Worm (Caenorhabditis elegans) whole organism, early embryonic: ENCODE data around the gene F28A10.5.

Experiments
- B0310.2 ChIP-seq: sonication (generic microtip); optimal IDR thresholded peaks from 2 replicates; lab custom pipeline; 2016; ENCODE audit warnings: mild to moderate bottlenecking, missing genetic modification characterization, missing compliant biosample characterization
- F13C5.2 ChIP-seq: sonication (generic microtip); optimal IDR thresholded peaks from 2 replicates; lab custom pipeline; 2017; ENCODE audit warnings: mild to moderate bottlenecking, missing genetic modification characterization, inconsistent platforms, missing compliant biosample characterization
- aly-1 ChIP-seq: sonication (generic microtip); optimal IDR thresholded peaks from 2 replicates; lab custom pipeline; 2016; ENCODE audit warnings: missing genetic modification characterization, missing compliant biosample characterization
- ama-1 ChIP-seq: fragments of 150-350 bp; optimal IDR thresholded peaks from 2 replicates; lab custom pipeline; 2014
- ceh-13 ChIP-seq: fragments of 200-800 bp; sonication (Bioruptor generic); optimal IDR thresholded peaks from 2 replicates; lab custom pipeline; 2018; ENCODE audit warnings: mild to moderate bottlenecking, missing genetic modification characterization, missing compliant biosample characterization
- ceh-36 ChIP-seq: sonication (generic microtip); optimal IDR thresholded peaks from 2 replicates; lab custom pipeline; 2016; ENCODE audit warnings: missing genetic modification characterization, inconsistent platforms, missing compliant biosample characterization
- ets-7 ChIP-seq: sonication (generic microtip); optimal IDR thresholded peaks from 2 replicates; lab custom pipeline; 2016; ENCODE audit warnings: missing genotype, missing genetic modification characterization, missing compliant biosample characterization
- flt-1 ChIP-seq: fragments of 200-800 bp; sonication (Bioruptor generic); IDR thresholded peaks from 2 replicates; pipeline ENCODE4 v1.3.6; 2022; ENCODE audit warnings: missing genetic modification characterization, missing compliant biosample characterization
- hmbx-1 ChIP-seq: sonication (generic microtip); optimal IDR thresholded peaks from 2 replicates; lab custom pipeline; 2016; ENCODE audit warnings: mild to moderate bottlenecking, missing genetic modification characterization, missing compliant biosample characterization
- hmg-4 ChIP-seq: fragments of 200-800 bp; sonication (Bioruptor generic); optimal IDR thresholded peaks from 2 replicates; lab custom pipeline; 2018; ENCODE audit warnings: mild to moderate bottlenecking, missing genetic modification characterization, missing compliant biosample characterization
- hnd-1 ChIP-seq: sonication (generic microtip); optimal IDR thresholded peaks from 2 replicates; lab custom pipeline; 2016; ENCODE audit warnings: missing genetic modification characterization, missing compliant biosample characterization
- pes-1 ChIP-seq: fragments of 200-800 bp; sonication (Bioruptor generic); IDR thresholded peaks from 2 replicates; pipeline ENCODE4 v1.3.6; 2022; ENCODE audit warnings: missing genetic modification reagents, missing genetic modification characterization, missing compliant biosample characterization
- scrt-1 ChIP-seq: fragments of 200-800 bp; sonication (Bioruptor generic); IDR thresholded peaks from 2 replicates; pipeline ENCODE4 v1.3.6; 2022; ENCODE audit warnings: missing genetic modification characterization, missing compliant biosample characterization
- sea-1 ChIP-seq: fragments of 200-800 bp; sonication (Bioruptor generic); conservative IDR thresholded peaks from 2 replicates; pipeline ENCODE4 v1.3.6; 2022; ENCODE audit warnings: missing genetic modification characterization, missing compliant biosample characterization
- tbx-11 ChIP-seq: fragments of 200-800 bp; sonication (Bioruptor generic); IDR thresholded peaks from 2 replicates; pipeline ENCODE4 v1.3.6; 2022; ENCODE audit warnings: missing genetic modification characterization, missing compliant biosample characterization
- tbx-37 ChIP-seq: fragments of 200-800 bp; sonication (Bioruptor generic); conservative IDR thresholded peaks from 2 replicates; pipeline ENCODE4 v1.3.6; 2022; ENCODE audit warnings: missing genetic modification reagents, missing genetic modification characterization, missing compliant biosample characterization
- tra-4 ChIP-seq: sonication (generic microtip); optimal IDR thresholded peaks from 2 replicates; lab custom pipeline; 2017; ENCODE audit warnings: missing genetic modification characterization, missing compliant biosample characterization

F28A10.5 gene

DNA sequence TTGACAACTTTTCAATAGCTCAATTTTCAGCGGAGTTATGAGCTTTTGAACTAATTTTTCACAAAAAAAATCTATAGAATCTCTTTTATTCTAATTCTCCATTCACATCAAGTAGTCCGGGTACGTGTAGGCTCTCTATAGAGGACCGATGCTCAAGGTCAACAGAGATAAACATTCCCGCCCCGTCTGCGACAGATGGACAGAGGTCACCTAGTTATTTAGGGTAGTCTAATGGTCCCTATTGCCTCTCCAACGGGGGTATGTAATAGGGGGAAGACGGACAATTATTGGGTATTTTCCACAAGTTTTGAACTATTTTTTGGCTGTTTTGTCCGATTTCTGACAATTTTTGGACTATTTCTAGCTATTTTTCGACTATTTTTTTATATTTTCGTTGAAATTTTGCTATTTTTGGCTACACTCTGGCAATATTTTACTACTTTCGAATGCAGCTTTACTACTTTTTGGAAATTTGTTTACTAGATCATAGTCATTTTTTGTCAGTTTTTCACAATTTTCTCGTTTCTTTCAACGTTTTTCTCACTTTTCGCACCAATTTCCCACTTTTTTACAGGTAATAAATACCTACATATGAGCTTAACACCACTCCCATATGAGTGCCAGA is 17.9 kb upstream of the F28A10.5 start, which contains the start of gene fbxc-51:
Gene fbxc-51, plus strand, starts transcription at position 575 of the 625 bp plus-strand sequence.
- TF ChIP-seq tbx-11 (GFP tag; lab: Robert Waterston, UW) (no peak), pes-1 (GFP tag; lab: Robert Waterston, UW) (no peak), ets-7 (tag; lab: Kevin White, UChicago) (no peak), hmbx-1 (tag; lab: Kevin White, UChicago) (no peak), B0310.2 (tag; lab: Kevin White, UChicago) (no peak), hmg-4 (GFP tag; lab: Kevin White, UChicago) (no peak), ceh-13 (GFP tag; lab: Kevin White, UChicago) (no peak), hnd-1 (tag; lab: Kevin White, UChicago) (no peak), ceh-36 (tag; lab: Kevin White, UChicago) (no peak), flt-1 (no peak)

- TF ChIP-seq flt-1, result no peak
- TF ChIP-seq tbx-11 (GFP tag; lab: Robert Waterston, UW), result no peak
- TF ChIP-seq ama-1 (lab: Kevin White, UChicago), result no peak
- no peak for TF ChIP-seq hmg-4 (GFP tag; lab: Kevin White, UChicago)
These were observed 16.3 kb upstream of the F28A10.5 start, which contains the start of gene Y46B2A.3 for ce11 chrII:866801-867200. Gene Y46B2A.3 (minus strand): TSS chrII:866901.

DNA sequence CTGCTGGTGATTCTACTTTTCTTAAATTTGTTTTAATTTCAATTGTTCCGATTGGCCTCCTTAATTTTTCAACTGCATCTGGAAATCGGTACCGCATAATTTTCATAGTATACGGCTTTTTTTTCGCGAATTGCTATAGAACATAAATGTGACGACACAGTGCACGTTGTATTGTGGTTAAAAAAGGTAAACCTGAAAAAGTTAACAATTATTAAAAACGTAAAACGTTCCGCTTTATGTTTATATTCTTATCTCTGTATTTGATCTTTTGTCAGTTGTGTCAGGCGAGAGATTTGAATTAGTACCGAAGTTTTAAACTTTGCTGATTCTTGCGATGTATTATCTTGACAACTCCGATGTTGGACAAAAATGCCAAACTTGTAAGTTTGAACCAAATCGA is 11.1 kb upstream of the F28A10.5 start, which contains the start of gene Y46B2A.4:
Gene Y46B2A.4, plus strand, starts transcription at position 301 of the 400 bp plus-strand sequence.
- TF ChIP-seq hmg-4 (GFP tag; lab: Kevin White, UChicago), result no peak
- TF ChIP-seq ets-7 (tag; lab: Kevin White, UChicago), result no peak
- no peak for TF ChIP-seq tbx-37
- TF ChIP-seq hmbx-1 (tag; lab: Kevin White, UChicago), result no peak
- TF ChIP-seq ceh-13 (GFP tag; lab: Kevin White, UChicago), result no peak
- TF ChIP-seq hnd-1 (tag; lab: Kevin White, UChicago), result no peak
- TF ChIP-seq ama-1 (lab: Kevin White, UChicago), result no peak

DNA sequence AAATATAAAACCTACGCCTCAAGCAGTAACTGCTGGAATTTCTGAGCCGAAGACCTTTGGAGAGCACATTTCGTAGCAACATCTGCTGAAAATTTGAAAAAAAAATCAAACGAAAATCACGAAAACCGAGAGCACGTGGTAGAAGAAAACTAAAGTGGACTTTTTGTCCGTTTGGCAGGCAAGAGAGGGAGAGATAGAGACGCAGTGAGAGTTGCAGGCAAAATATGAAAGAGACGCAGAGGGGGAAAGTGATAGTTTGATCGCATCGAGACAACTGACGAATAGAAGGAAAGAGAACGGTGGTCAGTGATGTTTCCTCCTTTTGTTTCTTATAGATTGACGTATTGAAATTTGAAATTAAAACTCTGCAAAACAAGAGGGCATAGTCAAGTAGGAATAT is 1.9 kb downstream of the F28A10.5 start, which contains the start of the genes acdh-9 and F28A10.13:
Gene acdh-9, minus strand, starts transcription at position 85 of the 400 bp plus-strand sequence.
Gene F28A10.13, plus strand, starts transcription at position 294 of the 400 bp plus-strand sequence.
- TF ChIP-seq hmg-4 (GFP tag; lab: Kevin White, UChicago) (no peak), ceh-13 (GFP tag; lab: Kevin White, UChicago) (no peak), B0310.2 (tag; lab: Kevin White, UChicago) (no peak), ets-7 (tag; lab: Kevin White, UChicago) (no peak)

ce11 chrII:845618-846017 is 4.8 kb downstream of the F28A10.5 start, which contains the start of gene F28A10.7:
Gene F28A10.7 (minus strand): TSS chrII:845718.
- TF ChIP-seq hmg-4 (GFP tag; lab: Kevin White, UChicago) (no peak), ets-7 (tag; lab: Kevin White, UChicago) (no peak), scrt-1 (GFP tag; lab: Robert Waterston, UW) (no peak), ama-1 (lab: Kevin White, UChicago) (no peak), tbx-11 (GFP tag; lab: Robert Waterston, UW) (no peak), B0310.2 (tag; lab: Kevin White, UChicago) (no peak), tbx-37 (no peak), aly-1 (tag; lab: Kevin White, UChicago) (no peak), tra-4 (tag; lab: Kevin White, UChicago) (no peak), ceh-36 (tag; lab: Kevin White, UChicago) (no peak), pes-1 (GFP tag; lab: Robert Waterston, UW) (no peak), ceh-13 (GFP tag; lab: Kevin White, UChicago) (no peak)

DNA sequence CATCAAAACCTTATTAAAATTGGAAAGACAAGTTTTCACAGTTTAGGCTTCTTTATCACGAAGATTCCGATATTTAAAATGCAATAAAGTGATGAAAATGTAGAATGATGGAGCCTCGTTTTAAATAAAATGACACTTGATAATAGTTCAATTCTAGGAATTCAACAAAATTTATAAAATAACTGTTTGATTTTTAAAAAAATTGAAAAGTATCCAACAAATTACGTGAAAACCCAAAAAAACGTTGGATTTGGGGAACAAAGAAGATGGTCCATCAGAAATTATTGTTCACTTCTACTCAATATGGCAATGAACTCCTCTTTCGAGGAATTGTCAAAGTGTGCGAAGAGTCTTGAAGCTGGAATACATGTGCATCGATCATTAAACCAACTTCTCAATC is 6.5 kb downstream of the F28A10.5 start, which contains the start of gene F28A10.4:
Gene F28A10.4, plus strand, starts transcription at position 301 of the 400 bp plus-strand sequence.
- TF ChIP-seq B0310.2 (tag; lab: Kevin White, UChicago) (no peak), aly-1 (tag; lab: Kevin White, UChicago) (no peak), hmg-4 (GFP tag; lab: Kevin White, UChicago) (no peak), ama-1 (lab: Kevin White, UChicago) (no peak), ets-7 (tag; lab: Kevin White, UChicago) (no peak), ceh-36 (tag; lab: Kevin White, UChicago) (no peak), ceh-13 (GFP tag; lab: Kevin White, UChicago) (no peak), tbx-37 (no peak), flt-1 (no peak), sea-1 (no peak), pes-1 (GFP tag; lab: Robert Waterston, UW) (no peak), hnd-1 (tag; lab: Kevin White, UChicago) (no peak), F13C5.2 (no peak)

DNA sequence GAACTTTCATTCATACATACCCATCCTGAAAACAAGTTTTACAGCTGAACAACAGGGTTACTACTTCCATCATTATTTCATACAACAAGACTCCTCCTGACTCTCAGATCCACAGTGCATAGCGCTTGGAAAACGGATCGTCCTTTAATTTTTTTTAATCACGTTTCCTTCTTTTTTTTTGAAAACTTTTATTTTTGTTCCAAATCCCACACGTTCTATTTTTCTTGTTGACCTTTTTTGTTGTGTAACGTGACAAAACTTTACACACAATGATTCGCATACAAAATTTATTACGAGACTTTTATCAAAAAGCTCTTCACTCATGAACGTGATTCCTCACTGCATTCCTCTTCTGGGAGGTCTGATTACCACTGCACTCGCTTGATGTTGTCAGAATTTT is 10.3 kb downstream of the F28A10.5 start, which contains the start of gene clc-33:
Gene clc-33, plus strand, starts transcription at position 301 of the 400 bp plus-strand sequence.
- TF ChIP-seq F13C5.2 (no peak), tbx-11 (GFP tag; lab: Robert Waterston, UW) (no peak), aly-1 (tag; lab: Kevin White, UChicago) (no peak), hnd-1 (tag; lab: Kevin White, UChicago) (no peak), hmg-4 (GFP tag; lab: Kevin White, UChicago) (no peak), sea-1 (no peak), tbx-37 (no peak), hmbx-1 (tag; lab: Kevin White, UChicago) (no peak), tra-4 (tag; lab: Kevin White, UChicago) (no peak), ama-1 (lab: Kevin White, UChicago) (no peak), ets-7 (tag; lab: Kevin White, UChicago) (no peak), ceh-36 (tag; lab: Kevin White, UChicago) (no peak), flt-1 (no peak), pes-1 (GFP tag; lab: Robert Waterston, UW) (no peak), ceh-13 (GFP tag; lab: Kevin White, UChicago) (no peak), B0310.2 (tag; lab: Kevin White, UChicago) (no peak)
